Worm (Caenorhabditis elegans): ENCODE data around the gene col-168.

- no peak for TF ChIP-seq lin-13 (tag; optimal IDR thresholded peaks at IDR 0.05)
- no peak for TF ChIP-seq pha-4 (tag; optimal IDR thresholded peaks at IDR 0.05)
- TF ChIP-seq sptf-1 (tag; optimal IDR thresholded peaks at IDR 0.05), result no peak
- TF ChIP-seq mab-5 (tag; optimal IDR thresholded peaks at IDR 0.05), result no peak
- no peak for TF ChIP-seq ceh-43 (GFP tag; optimal IDR thresholded peaks at IDR 0.05)
- TF ChIP-seq lsy-2 (tag; optimal IDR thresholded peaks at IDR 0.05), result no peak
- no peak for TF ChIP-seq nhr-237 (tag; optimal IDR thresholded peaks at IDR 0.05)
- TF ChIP-seq M03D4.4 (tag; optimal IDR thresholded peaks at IDR 0.05), result no peak
- no peak for TF ChIP-seq lin-32 (GFP tag; optimal IDR thresholded peaks at IDR 0.05)
Measured at ce11 chrX:6321380-6321779, 4.8 kb upstream of the col-168 start.
